Worm (Caenorhabditis elegans) whole organism, L4/young adult: ENCODE data around the gene W03C9.8.

ENCODE experiments used
- W03F9.2 ChIP-seq: fragments of 150-350 bp; optimal IDR thresholded peaks from 2 replicates; lab custom pipeline; 2014; ENCODE audit warnings: missing biosample characterization, missing genetic modification characterization
- dao-5 ChIP-seq: sonication (generic microtip); optimal IDR thresholded peaks from 2 replicates; lab custom pipeline; 2016; ENCODE audit warnings: missing genotype, missing genetic modification characterization, moderate library complexity, missing compliant biosample characterization
- him-1 ChIP-seq: sonication (generic microtip); optimal IDR thresholded peaks from 2 replicates; lab custom pipeline; 2016; ENCODE audit warnings: missing genotype, missing genetic modification reagents, missing genetic modification characterization, missing compliant biosample characterization

DNA sequence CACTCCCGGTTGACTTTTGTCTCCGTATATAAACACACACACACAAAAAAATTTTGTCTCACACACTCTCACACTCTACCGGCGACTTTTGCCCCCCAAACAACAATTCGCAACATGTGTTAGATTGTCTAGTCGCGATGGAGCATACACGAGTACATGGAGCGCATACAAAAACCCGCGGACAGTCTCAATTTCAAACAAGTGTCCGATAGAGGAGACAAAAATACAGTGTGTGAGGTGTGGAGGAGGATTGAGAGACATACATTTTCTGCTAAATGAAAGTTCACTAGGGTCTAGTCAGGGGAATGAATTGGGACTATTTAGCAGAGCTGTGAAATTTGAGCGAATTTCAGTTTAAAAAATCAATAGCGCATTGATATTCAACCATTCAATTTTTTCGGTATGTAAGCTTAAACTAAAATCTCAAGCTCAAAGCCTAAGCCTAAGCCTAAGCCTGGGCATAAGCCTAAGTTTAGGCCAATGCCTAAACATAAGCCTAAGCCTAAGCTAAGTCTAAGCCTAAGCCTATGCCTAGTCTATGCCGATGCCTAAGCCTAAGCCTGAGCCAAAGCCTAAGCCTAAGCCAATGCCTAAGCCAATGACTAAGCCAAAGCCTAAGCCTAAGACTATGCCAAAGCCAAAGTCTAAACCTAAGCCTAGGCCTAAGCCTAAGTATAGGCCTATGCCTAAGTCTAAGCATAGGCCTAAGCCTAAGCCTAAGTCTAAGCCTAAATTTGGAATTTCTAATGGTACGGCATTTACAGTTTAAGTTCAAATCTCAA, 25.6 kb upstream of the W03C9.8 start:
- TF ChIP-seq him-1 (tag; lab: Kevin White, UChicago): no peak
- TF ChIP-seq W03F9.2 (tag; lab: Kevin White, UChicago): no peak
- no peak for TF ChIP-seq dao-5 (tag; lab: Kevin White, UChicago)
